Worm (Caenorhabditis elegans) whole organism, L2 larva: ENCODE data around the gene F08F8.6.

Experiments
- F13H6.1 ChIP-seq: sonication (generic microtip); optimal IDR thresholded peaks from 2 replicates; lab custom pipeline; 2016; ENCODE audit warnings: missing genetic modification characterization, missing compliant biosample characterization
- R02D3.7 ChIP-seq: fragments of 150-350 bp; optimal IDR thresholded peaks from 2 replicates; lab custom pipeline; 2014; ENCODE audit warnings: missing biosample characterization, missing genetic modification characterization
- Y55F3AM.14 ChIP-seq: fragments of 200-800 bp; sonication (Bioruptor generic); optimal IDR thresholded peaks from 2 replicates; lab custom pipeline; 2018; ENCODE audit warnings: mild to moderate bottlenecking, missing genetic modification characterization, missing compliant biosample characterization
- ZK546.5 ChIP-seq: sonication (generic microtip); optimal IDR thresholded peaks from 2 replicates; lab custom pipeline; 2017; ENCODE audit warnings: missing biosample characterization, missing genetic modification characterization
- alr-1 ChIP-seq: fragments of 150-350 bp; optimal IDR thresholded peaks from 2 replicates; lab custom pipeline; 2014; ENCODE audit warnings: missing biosample characterization, missing genetic modification characterization
- aly-2 ChIP-seq: fragments of 150-350 bp; optimal IDR thresholded peaks from 2 replicates; lab custom pipeline; 2014; ENCODE audit warnings: missing biosample characterization, missing genetic modification characterization
- blmp-1 ChIP-seq: sonication (generic microtip); optimal IDR thresholded peaks from 2 replicates; lab custom pipeline; 2017; ENCODE audit warnings: missing genetic modification characterization, mild to moderate bottlenecking, missing compliant biosample characterization, antibody characterized with exemption, moderate library complexity; ENCODE audit not compliant: insufficient read depth
- ceh-16 ChIP-seq: fragments of 150-350 bp; optimal IDR thresholded peaks from 2 replicates; lab custom pipeline; 2014; ENCODE audit warnings: missing biosample characterization, missing genetic modification characterization
- crh-2 ChIP-seq: sonication (generic microtip); optimal IDR thresholded peaks from 2 replicates; lab custom pipeline; 2017; ENCODE audit warnings: missing biosample characterization, missing genetic modification characterization
- egl-27 ChIP-seq: sonication (generic microtip); optimal IDR thresholded peaks from 3 replicates; lab custom pipeline; 2017; ENCODE audit warnings: missing biosample characterization, missing genetic modification reagents, missing genetic modification characterization
- elt-1 ChIP-seq: fragments of 150-350 bp; optimal IDR thresholded peaks from 2 replicates; lab custom pipeline; 2014; ENCODE audit warnings: missing biosample characterization, missing genetic modification characterization
- elt-3 ChIP-seq: sonication (generic microtip); optimal IDR thresholded peaks from 2 replicates; lab custom pipeline; 2017; ENCODE audit warnings: missing biosample characterization, missing genetic modification characterization
- fos-1 ChIP-seq: fragments of 150-350 bp; optimal IDR thresholded peaks from 2 replicates; lab custom pipeline; 2014; ENCODE audit warnings: missing biosample characterization, missing genetic modification characterization
- gmeb-1 ChIP-seq: fragments of 150-350 bp; optimal IDR thresholded peaks from 2 replicates; lab custom pipeline; 2014; ENCODE audit warnings: missing biosample characterization, missing genetic modification characterization
- lin-13 ChIP-seq: fragments of 150-350 bp; optimal IDR thresholded peaks from 2 replicates; lab custom pipeline; 2014; ENCODE audit warnings: missing biosample characterization, missing genetic modification reagents, missing genetic modification characterization
- lin-39 ChIP-seq: fragments of 150-350 bp; optimal IDR thresholded peaks from 2 replicates; lab custom pipeline; 2014; ENCODE audit warnings: missing biosample characterization, missing genetic modification reagents, missing genetic modification characterization
- lsy-2 ChIP-seq, 2 experiments: fragments of 150-350 bp in 1 of 2; sonication (generic microtip) in 1 of 2; optimal IDR thresholded peaks; 2 replicates each; lab custom pipeline; 2014 to 2017; ENCODE audit warnings: missing biosample characterization in 2 of 2, missing genetic modification characterization in 2 of 2
- mab-5 ChIP-seq: fragments of 150-350 bp; optimal IDR thresholded peaks from 2 replicates; lab custom pipeline; 2014; ENCODE audit warnings: missing biosample characterization, missing genetic modification characterization
- mdl-1 ChIP-seq, 2 experiments: fragments of 150-350 bp in 1 of 2; sonication (generic microtip) in 1 of 2; optimal IDR thresholded peaks; 2 replicates each; lab custom pipeline; 2017; ENCODE audit warnings: missing biosample characterization in 2 of 2, missing genetic modification characterization in 2 of 2
- nhr-10 ChIP-seq: sonication (generic microtip); optimal IDR thresholded peaks from 2 replicates; lab custom pipeline; 2017; ENCODE audit warnings: missing biosample characterization, missing genetic modification characterization
- nhr-11 ChIP-seq: fragments of 150-350 bp; optimal IDR thresholded peaks from 2 replicates; lab custom pipeline; 2014; ENCODE audit warnings: missing biosample characterization, missing genetic modification characterization
- nhr-12 ChIP-seq: fragments of 150-350 bp; optimal IDR thresholded peaks from 2 replicates; lab custom pipeline; 2014; ENCODE audit warnings: missing biosample characterization, missing genetic modification characterization
- nhr-21 ChIP-seq: fragments of 150-350 bp; optimal IDR thresholded peaks from 2 replicates; lab custom pipeline; 2014; ENCODE audit warnings: missing biosample characterization, missing genetic modification characterization
- nhr-25 ChIP-seq: fragments of 150-350 bp; sonication (generic microtip); optimal IDR thresholded peaks from 3 replicates; lab custom pipeline; 2014; ENCODE audit warnings: missing biosample characterization, missing genetic modification characterization
- nhr-6 ChIP-seq: fragments of 150-350 bp; optimal IDR thresholded peaks from 2 replicates; lab custom pipeline; 2014; ENCODE audit warnings: missing biosample characterization, missing genetic modification characterization
- nhr-77 ChIP-seq: fragments of 150-350 bp; optimal IDR thresholded peaks from 2 replicates; lab custom pipeline; 2014; ENCODE audit warnings: missing biosample characterization, missing genetic modification characterization
- peb-1 ChIP-seq: fragments of 150-350 bp; optimal IDR thresholded peaks from 2 replicates; lab custom pipeline; 2014; ENCODE audit warnings: missing biosample characterization, missing genetic modification characterization
- skn-1 ChIP-seq: sonication (generic microtip); optimal IDR thresholded peaks from 2 replicates; lab custom pipeline; 2017; ENCODE audit warnings: missing biosample characterization, missing genetic modification characterization
- sma-9 ChIP-seq, 2 experiments: fragments of 150-350 bp in 1 of 2; sonication (generic microtip) in 1 of 2; optimal IDR thresholded peaks; 2 replicates each; lab custom pipeline; 2014 to 2016; ENCODE audit warnings: missing genetic modification characterization in 2 of 2, mild to moderate bottlenecking in 1 of 2, missing biosample characterization in 1 of 2, missing compliant biosample characterization in 1 of 2, missing genetic modification reagents in 1 of 2, moderate library complexity in 1 of 2
- snpc-4 ChIP-seq: fragments of 150-350 bp; optimal IDR thresholded peaks from 2 replicates; lab custom pipeline; 2014; ENCODE audit warnings: missing biosample characterization, missing genetic modification characterization
- unc-55 ChIP-seq: fragments of 150-350 bp; sonication (generic microtip); optimal IDR thresholded peaks from 3 replicates; lab custom pipeline; 2014; ENCODE audit warnings: missing biosample characterization, missing genetic modification reagents, missing genetic modification characterization
- unc-62 ChIP-seq: fragments of 150-350 bp; optimal IDR thresholded peaks from 2 replicates; lab custom pipeline; 2014; ENCODE audit warnings: missing biosample characterization, missing genetic modification reagents, missing genetic modification characterization
- zag-1 ChIP-seq: fragments of 150-350 bp; optimal IDR thresholded peaks from 2 replicates; lab custom pipeline; 2014; ENCODE audit warnings: missing biosample characterization, missing genetic modification characterization
- ztf-11 ChIP-seq: sonication (generic microtip); optimal IDR thresholded peaks from 2 replicates; lab custom pipeline; 2017; ENCODE audit warnings: missing biosample characterization, missing genetic modification characterization
- ztf-4 ChIP-seq: fragments of 150-350 bp; optimal IDR thresholded peaks from 2 replicates; lab custom pipeline; 2014; ENCODE audit warnings: missing biosample characterization, missing genetic modification characterization

F08F8.6 gene

ce11 chrIII:7308600-7309109, 34.8 kb upstream of the F08F8.6 start, which contains the start of gene acbp-4:
TSS of gene acbp-4 (minus strand) at chrIII:7309109.
- TF ChIP-seq lin-13 (GFP tag; lab: Kevin White, UChicago) (no peak), R02D3.7 (tag; lab: Kevin White, UChicago) (no peak), zag-1 (tag; lab: Kevin White, UChicago) (no peak), ZK546.5 (tag; lab: Kevin White, UChicago) (no peak), nhr-21 (no peak), peb-1 (no peak), unc-62 (GFP tag; lab: Kevin White, UChicago) (no peak), elt-3 (tag; lab: Kevin White, UChicago) (no peak), nhr-12 (tag; lab: Kevin White, UChicago) (no peak), ztf-4 (tag; lab: Kevin White, UChicago) (no peak), lsy-2 (tag; optimal IDR thresholded peaks at IDR 0.05; lab: Kevin White, UChicago) (no peak), fos-1 (tag; lab: Kevin White, UChicago) (no peak), ztf-11 (tag; lab: Kevin White, UChicago) (no peak), mdl-1 (tag; optimal IDR thresholded peaks at IDR 0.05; lab: Kevin White, UChicago) (no peak), nhr-25 (tag; lab: Kevin White, UChicago) (no peak), elt-1 (tag; lab: Kevin White, UChicago) (no peak), Y55F3AM.14 (GFP tag; lab: Kevin White, UChicago) (no peak), crh-2 (tag; lab: Kevin White, UChicago) (no peak), nhr-6 (tag; lab: Kevin White, UChicago) (no peak), ceh-16 (tag; lab: Kevin White, UChicago) (no peak)

ce11 chrIII:7310662-7311340, 32.7 kb upstream of the F08F8.6 start, which contains the start of the genes F56C9.6 and F56C9.3:
TSS of gene F56C9.6 (minus strand) at chrIII:7310773.
TSS of gene F56C9.3 (plus strand) at chrIII:7311290.
- TF ChIP-seq lin-13 (GFP tag; lab: Kevin White, UChicago) (no peak), ceh-16 (tag; lab: Kevin White, UChicago) (no peak), fos-1 (tag; lab: Kevin White, UChicago) (no peak), snpc-4 (no peak), unc-55 (GFP tag; lab: Kevin White, UChicago) (no peak), F13H6.1 (tag; lab: Kevin White, UChicago) (no peak), sma-9 (GFP tag; optimal IDR thresholded peaks at IDR 0.05; lab: Kevin White, UChicago) (no peak), sma-9 (tag; optimal IDR thresholded peaks at IDR 0.05; lab: Kevin White, UChicago) (no peak), aly-2 (tag; lab: Kevin White, UChicago) (no peak), mab-5 (tag; lab: Kevin White, UChicago) (no peak), mdl-1 (tag; optimal IDR thresholded peaks at IDR 0.05; lab: Kevin White, UChicago) (no peak), ztf-4 (tag; lab: Kevin White, UChicago) (no peak), elt-1 (tag; lab: Kevin White, UChicago) (no peak), crh-2 (tag; lab: Kevin White, UChicago) (no peak), gmeb-1 (tag; lab: Kevin White, UChicago) (no peak), ZK546.5 (tag; lab: Kevin White, UChicago) (no peak)

- TF ChIP-seq gmeb-1 (tag; lab: Kevin White, UChicago) (no peak), lsy-2 (tag; optimal IDR thresholded peaks at IDR 0.05; lab: Kevin White, UChicago) (no peak), mab-5 (tag; lab: Kevin White, UChicago) (no peak), nhr-77 (tag; lab: Kevin White, UChicago) (no peak), nhr-10 (tag; lab: Kevin White, UChicago) (no peak), snpc-4 (no peak), nhr-21 (no peak), skn-1 (tag; lab: Kevin White, UChicago) (no peak), zag-1 (tag; lab: Kevin White, UChicago) (no peak), alr-1 (no peak), blmp-1 (tag; lab: Kevin White, UChicago) (no peak), unc-62 (GFP tag; lab: Kevin White, UChicago) (no peak), nhr-11 (tag; lab: Kevin White, UChicago) (no peak), egl-27 (no peak), lin-39 (tag; lab: Kevin White, UChicago) (no peak), ztf-4 (tag; lab: Kevin White, UChicago) (no peak)
Measured at ce11 chrIII:7314473-7314872, 29.0 kb upstream of the F08F8.6 start.
